Fruit fly (Drosophila melanogaster): ENCODE data around the gene IntS11.

Gene IntS11

dm6 chr3R:29763804-29764203 is 18.7 kb downstream of the IntS11 start:
- TF ChIP-seq CG5204 (GFP tag; optimal IDR thresholded peaks at IDR 0.05) (no peak), CG7045 (GFP tag; optimal IDR thresholded peaks at IDR 0.05) (no peak), CG12768 (GFP tag; optimal IDR thresholded peaks at IDR 0.05) (no peak), CG11617 (GFP tag; optimal IDR thresholded peaks at IDR 0.05) (no peak), ovo (GFP tag; optimal IDR thresholded peaks at IDR 0.05) (no peak), bab1 (GFP tag; optimal IDR thresholded peaks at IDR 0.05) (no peak), cic (GFP tag; optimal IDR thresholded peaks at IDR 0.05) (no peak), Hr96 (GFP tag; optimal IDR thresholded peaks at IDR 0.05) (no peak), tj (GFP tag; optimal IDR thresholded peaks at IDR 0.05) (no peak)

- TF ChIP-seq Hr96 (GFP tag; optimal IDR thresholded peaks at IDR 0.05) (no peak), CG12768 (GFP tag; optimal IDR thresholded peaks at IDR 0.05) (peak; percentile 31), kay (GFP tag; ENCODE audit: borderline replicate concordance) (peak; percentile 59), Clk (GFP tag; optimal IDR thresholded peaks at IDR 0.05) (no peak), tj (GFP tag; optimal IDR thresholded peaks at IDR 0.05) (peak; percentile 76), cnc (optimal IDR thresholded peaks at IDR 0.05) (no peak)
These were observed 19.3 kb downstream of the IntS11 start for dm6 chr3R:29764249-29765042.

dm6 chr3R:29765267-29766095 is 20.3 kb downstream of the IntS11 start, which contains the start of gene kay:
Gene kay, plus strand, starts transcription at chr3R:29765995.
- TF ChIP-seq CG7101 (tag; optimal IDR thresholded peaks at IDR 0.05) (no peak), CG11617 (GFP tag; optimal IDR thresholded peaks at IDR 0.05) (no peak), CG12768 (GFP tag; optimal IDR thresholded peaks at IDR 0.05) (peak; percentile 60), cic (GFP tag; optimal IDR thresholded peaks at IDR 0.05) (no peak), Mnt (GFP tag; optimal IDR thresholded peaks at IDR 0.05) (no peak), kay (GFP tag; ENCODE audit: borderline replicate concordance) (peak; percentile 53), CG33017 (tag; optimal IDR thresholded peaks at IDR 0.05) (no peak), cnc (optimal IDR thresholded peaks at IDR 0.05) (no peak), Hr96 (GFP tag; optimal IDR thresholded peaks at IDR 0.05) (peak; percentile 2), Crg-1 (GFP tag; optimal IDR thresholded peaks at IDR 0.05) (no peak)

dm6 chr3R:29767236-29767635 is 22.1 kb downstream of the IntS11 start:
- TF ChIP-seq bab1 (GFP tag; optimal IDR thresholded peaks at IDR 0.05) (no peak), kay (GFP tag; ENCODE audit: borderline replicate concordance) (no peak), toe (GFP tag; optimal IDR thresholded peaks at IDR 0.05) (no peak), CG7045 (GFP tag; optimal IDR thresholded peaks at IDR 0.05) (no peak), cnc (optimal IDR thresholded peaks at IDR 0.05) (no peak)

- TF ChIP-seq Clk (GFP tag; optimal IDR thresholded peaks at IDR 0.05): no peak
These were observed 25.8 kb downstream of the IntS11 start for dm6 chr3R:29770930-29771329.

dm6 chr3R:29771645-29772089 is 26.5 kb downstream of the IntS11 start:
- TF ChIP-seq toe (GFP tag; optimal IDR thresholded peaks at IDR 0.05) (no peak), Mnt (GFP tag; optimal IDR thresholded peaks at IDR 0.05) (peak; percentile 87), tj (GFP tag; optimal IDR thresholded peaks at IDR 0.05) (no peak), CG14711 (tag; optimal IDR thresholded peaks at IDR 0.05) (no peak), CG33017 (tag; optimal IDR thresholded peaks at IDR 0.05) (peak; percentile 20), cic (GFP tag; optimal IDR thresholded peaks at IDR 0.05) (peak; percentile 86), pad (GFP tag; optimal IDR thresholded peaks at IDR 0.05) (no peak)

dm6 chr3R:29772090-29772794 is 27.1 kb downstream of the IntS11 start:
- TF ChIP-seq CG7101 (tag; optimal IDR thresholded peaks at IDR 0.05): no peak
- no peak for TF ChIP-seq CG14711 (tag; optimal IDR thresholded peaks at IDR 0.05)
- no peak for TF ChIP-seq Clk (GFP tag; optimal IDR thresholded peaks at IDR 0.05)
- peak; percentile 16 for TF ChIP-seq tj (GFP tag; optimal IDR thresholded peaks at IDR 0.05)
- TF ChIP-seq CG1620 (GFP tag; optimal IDR thresholded peaks at IDR 0.05): no peak
- TF ChIP-seq pad (GFP tag; optimal IDR thresholded peaks at IDR 0.05): peak; percentile 46
- TF ChIP-seq bab1 (GFP tag; optimal IDR thresholded peaks at IDR 0.05): no peak
- peak; percentile 36 for TF ChIP-seq CG5204 (GFP tag; optimal IDR thresholded peaks at IDR 0.05)
- TF ChIP-seq cnc (optimal IDR thresholded peaks at IDR 0.05): peak in 1 of 2 experiments; percentile 89
- no peak for TF ChIP-seq cic (GFP tag; optimal IDR thresholded peaks at IDR 0.05)
- peak; percentile 5 for TF ChIP-seq ovo (GFP tag; optimal IDR thresholded peaks at IDR 0.05)
- no peak for TF ChIP-seq CG33017 (tag; optimal IDR thresholded peaks at IDR 0.05)
- peak; percentile 59 for TF ChIP-seq Hr96 (GFP tag; optimal IDR thresholded peaks at IDR 0.05)
- no peak for TF ChIP-seq Crg-1 (GFP tag; optimal IDR thresholded peaks at IDR 0.05)
- TF ChIP-seq CG7045 (GFP tag; optimal IDR thresholded peaks at IDR 0.05): peak; percentile 50
- TF ChIP-seq kay (GFP tag; ENCODE audit: borderline replicate concordance): no peak
- no peak for TF ChIP-seq CG12768 (GFP tag; optimal IDR thresholded peaks at IDR 0.05)
- peak; percentile 19 for TF ChIP-seq toe (GFP tag; optimal IDR thresholded peaks at IDR 0.05)
- peak; percentile 29 for TF ChIP-seq CG11617 (GFP tag; optimal IDR thresholded peaks at IDR 0.05)
- TF ChIP-seq Mnt (GFP tag; optimal IDR thresholded peaks at IDR 0.05): no peak
